Worm (Caenorhabditis elegans): ENCODE results near the gene nep-2.

DNA sequence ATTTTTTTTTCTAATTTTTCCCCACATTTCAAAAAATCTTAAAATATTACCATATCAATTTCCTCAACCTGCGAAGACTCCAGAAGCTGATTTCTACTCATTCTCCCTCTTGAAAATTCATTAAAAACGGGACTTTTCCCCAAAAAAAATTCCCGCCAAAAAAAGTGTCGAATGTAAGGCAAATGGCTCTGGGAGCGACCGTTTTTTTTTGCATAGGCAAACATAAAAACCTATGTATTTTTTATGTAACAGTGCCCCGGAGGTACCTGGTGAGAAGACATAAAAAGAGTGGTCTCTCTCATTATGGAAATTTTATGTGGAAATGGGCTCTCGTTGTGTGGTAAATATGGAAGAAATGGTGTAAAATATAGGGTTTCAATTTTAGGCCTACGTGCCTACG, 41.3 kb downstream of the nep-2 start, which contains the start of gene ceh-87:
- TF ChIP-seq unc-62 (GFP tag; optimal IDR thresholded peaks at IDR 0.05) (no peak), ceh-82 (tag; optimal IDR thresholded peaks at IDR 0.05) (no peak), nhr-11 (tag; optimal IDR thresholded peaks at IDR 0.05) (no peak)
